Fruit fly (Drosophila melanogaster) whole organism, pupa: ENCODE data around the gene udt.

ENCODE experiments used
- CG10348 ChIP-seq: fragments of 200-800 bp; sonication (Bioruptor generic); IDR thresholded peaks from 2 replicates; pipeline ENCODE4 v1.3.6; 2022; ENCODE audit warnings: missing biosample characterization, missing genetic modification characterization
- CG12605 ChIP-seq: fragments of 200-800 bp; sonication (Bioruptor generic); IDR thresholded peaks from 2 replicates; pipeline ENCODE4 v1.3.6; 2022; ENCODE audit warnings: missing biosample characterization, missing genetic modification characterization
- CG13204 ChIP-seq: fragments of 200-800 bp; sonication (Bioruptor generic); optimal IDR thresholded peaks from 2 replicates; lab custom pipeline; 2018; ENCODE audit warnings: missing biosample characterization, mild to moderate bottlenecking, missing genetic modification characterization, moderate library complexity
- CG14655 ChIP-seq: fragments of 200-800 bp; sonication (Bioruptor generic); optimal IDR thresholded peaks from 3 replicates; lab custom pipeline; 2017; ENCODE audit warnings: mild to moderate bottlenecking, missing biosample characterization, missing genetic modification reagents, missing genetic modification characterization
- CG15710 ChIP-seq: fragments of 200-800 bp; sonication (Bioruptor generic); optimal IDR thresholded peaks from 2 replicates; lab custom pipeline; 2018; ENCODE audit warnings: missing biosample characterization, mild to moderate bottlenecking, missing genetic modification characterization, moderate library complexity
- CG17806 ChIP-seq: fragments of 200-800 bp; sonication (Bioruptor generic); optimal IDR thresholded peaks from 2 replicates; lab custom pipeline; 2018; ENCODE audit warnings: missing biosample characterization, mild to moderate bottlenecking, missing genetic modification characterization, moderate library complexity
- CG32121 ChIP-seq: fragments of 200-800 bp; sonication (Bioruptor generic); IDR thresholded peaks from 2 replicates; pipeline ENCODE4 v1.3.6; 2022; ENCODE audit warnings: missing biosample characterization, missing genetic modification characterization
- CG34367 ChIP-seq: fragments of 200-800 bp; sonication (Bioruptor generic); optimal IDR thresholded peaks from 2 replicates; lab custom pipeline; 2018; ENCODE audit warnings: missing biosample characterization, mild to moderate bottlenecking, missing genetic modification characterization
- CG4496 ChIP-seq: fragments of 200-800 bp; sonication (Bioruptor generic); IDR thresholded peaks from 3 replicates; pipeline ENCODE4 v1.3.6; 2022; ENCODE audit warnings: missing biosample characterization, missing genetic modification characterization
- CG8159 ChIP-seq: fragments of 200-800 bp; sonication (Bioruptor generic); optimal IDR thresholded peaks from 3 replicates; lab custom pipeline; 2018; ENCODE audit warnings: missing biosample characterization, mild to moderate bottlenecking, missing genetic modification characterization, moderate library complexity
- CG8301 ChIP-seq: fragments of 200-800 bp; sonication (Bioruptor generic); optimal IDR thresholded peaks from 2 replicates; lab custom pipeline; 2018; ENCODE audit warnings: missing biosample characterization, mild to moderate bottlenecking, missing genetic modification characterization
- CG9948 ChIP-seq: fragments of 200-800 bp; sonication (Bioruptor generic); optimal IDR thresholded peaks from 2 replicates; lab custom pipeline; 2018; ENCODE audit warnings: missing biosample characterization, mild to moderate bottlenecking, missing genetic modification characterization, moderate library complexity
- D1 ChIP-seq: fragments of 200-800 bp; sonication (Bioruptor generic); optimal IDR thresholded peaks from 2 replicates; lab custom pipeline; 2018; ENCODE audit warnings: missing biosample characterization, mild to moderate bottlenecking, missing genetic modification characterization, moderate library complexity
- EcR ChIP-seq: fragments of 200-800 bp; sonication (Bioruptor generic); optimal IDR thresholded peaks from 3 replicates; lab custom pipeline; 2019; ENCODE audit warnings: missing biosample characterization, missing genetic modification characterization, mild to moderate bottlenecking, moderate library complexity, missing genetic modification reagents
- Ets98B ChIP-seq: fragments of 200-800 bp; sonication (Bioruptor generic); IDR thresholded peaks from 2 replicates; pipeline ENCODE4 v1.3.6; 2022; ENCODE audit warnings: missing biosample characterization, missing genetic modification characterization
- Pif1A ChIP-seq: fragments of 200-800 bp; sonication (Bioruptor generic); optimal IDR thresholded peaks from 3 replicates; lab custom pipeline; 2016; ENCODE audit warnings: missing biosample characterization, missing genetic modification characterization
- Pif1B ChIP-seq: fragments of 200-800 bp; sonication (Bioruptor generic); optimal IDR thresholded peaks from 3 replicates; lab custom pipeline; 2016; ENCODE audit warnings: missing biosample characterization, missing genetic modification characterization
- Snoo ChIP-seq: fragments of 200-800 bp; sonication (Bioruptor generic); optimal IDR thresholded peaks from 3 replicates; lab custom pipeline; 2017; ENCODE audit warnings: missing biosample characterization, mild to moderate bottlenecking, missing genetic modification characterization, inconsistent platforms
- fd96Ca ChIP-seq: fragments of 200-800 bp; sonication (Bioruptor generic); IDR thresholded peaks from 3 replicates; pipeline ENCODE4 v1.3.6; 2022; ENCODE audit warnings: missing biosample characterization, missing genetic modification characterization
- gl ChIP-seq: fragments of 200-800 bp; sonication (Bioruptor generic); optimal IDR thresholded peaks from 2 replicates; lab custom pipeline; 2018; ENCODE audit warnings: missing biosample characterization, mild to moderate bottlenecking, missing genetic modification characterization
- rn ChIP-seq: fragments of 200-800 bp; sonication (Bioruptor generic); IDR thresholded peaks from 2 replicates; pipeline ENCODE4 v1.3.6; 2022; ENCODE audit warnings: missing biosample characterization, missing genetic modification characterization

The udt gene

DNA sequence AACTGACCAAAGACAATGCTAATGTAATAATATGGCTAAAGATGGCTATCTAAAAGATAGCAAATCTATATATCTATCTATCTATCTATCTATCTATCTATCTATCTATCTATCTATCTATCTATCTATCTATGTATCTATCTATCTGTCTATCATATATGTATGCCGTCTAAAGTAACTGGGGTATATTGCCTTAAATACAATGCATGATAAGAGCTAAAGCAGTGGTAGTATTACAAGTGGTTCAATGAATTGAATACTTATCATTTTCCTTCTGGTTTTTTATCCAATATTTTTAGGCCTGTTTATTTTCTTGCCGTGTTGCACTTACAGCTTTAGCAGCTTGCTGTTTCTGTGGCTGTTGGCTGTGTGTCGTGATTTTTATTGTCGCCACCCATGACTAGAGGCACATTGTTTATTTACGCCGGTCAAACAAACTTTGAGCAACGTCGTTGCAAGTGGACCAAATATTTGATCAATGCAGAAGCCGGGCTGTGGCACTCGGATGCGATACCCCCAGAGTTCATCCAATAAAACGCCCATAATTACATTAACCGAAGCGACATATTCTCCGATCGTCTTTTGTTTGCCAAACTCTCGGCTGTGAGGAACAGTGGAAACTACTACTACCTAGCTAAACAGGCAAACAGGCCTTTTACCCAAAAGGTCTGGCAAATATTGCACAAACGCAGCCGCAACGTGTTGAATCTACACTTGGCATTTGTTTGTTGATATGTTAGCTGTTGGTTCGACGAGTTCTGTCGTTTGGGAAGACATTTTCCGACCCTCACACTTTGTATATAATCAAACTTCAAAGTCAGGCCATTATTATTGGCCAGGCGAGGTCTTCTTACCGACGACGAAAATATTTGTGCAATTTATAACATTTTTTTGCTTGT, 25.1 kb downstream of the udt start:
- TF ChIP-seq CG15710 (tag; lab: Kevin White, UChicago) = peak; percentile 45
- no peak for TF ChIP-seq gl (tag; lab: Kevin White, UChicago)
- peak; percentile 42 for TF ChIP-seq CG8159
- TF ChIP-seq CG13204 (GFP tag; lab: Kevin White, UChicago) = no peak
- TF ChIP-seq Snoo (tag; lab: Kevin White, UChicago) = no peak
- peak; percentile 17 for TF ChIP-seq CG34367 (tag; lab: Kevin White, UChicago)
- peak; percentile 65 for TF ChIP-seq CG8301 (tag; lab: Kevin White, UChicago)
- TF ChIP-seq CG10348 = no peak
- TF ChIP-seq CG32121 (GFP tag; lab: Robert Waterston, UW) = no peak
- TF ChIP-seq CG14655 (GFP tag; lab: Kevin White, UChicago) = peak; percentile 66
- TF ChIP-seq CG17806 (tag; lab: Kevin White, UChicago) = peak; percentile 18
- TF ChIP-seq Pif1A (GFP tag; lab: Kevin White, UChicago) = peak; percentile 51
- no peak for TF ChIP-seq rn (GFP tag; lab: Robert Waterston, UW)
- peak; percentile 20 for TF ChIP-seq CG9948 (tag; lab: Kevin White, UChicago)
- TF ChIP-seq, all 21 proteins: peak for 8

DNA sequence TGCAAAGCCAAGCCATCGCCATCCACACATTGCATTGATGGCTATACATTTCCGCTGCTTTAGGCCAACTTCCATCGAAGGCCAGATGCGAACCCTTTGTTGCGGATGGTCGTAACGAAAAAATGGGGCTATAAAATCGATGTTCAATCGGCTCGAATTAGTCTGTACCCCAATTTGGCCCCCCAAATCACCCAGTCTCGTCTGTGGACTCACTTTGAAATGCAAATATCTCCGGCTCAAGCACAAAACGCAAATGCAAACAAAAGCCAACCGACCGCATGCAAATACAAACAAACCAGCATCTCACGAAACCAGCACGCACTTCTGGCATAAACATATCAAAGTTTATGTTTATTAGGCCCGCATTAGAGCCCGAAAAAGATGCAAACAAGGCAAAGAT, 26.7 kb downstream of the udt start:
- no peak for TF ChIP-seq CG17806 (tag; lab: Kevin White, UChicago)
- TF ChIP-seq CG8159 = no peak

dm6 chr3R:23735648-23736047, 27.4 kb downstream of the udt start:
- TF ChIP-seq fd96Ca (GFP tag; lab: Robert Waterston, UW) = 0 out of 3 replicates have a peak, but pooled peaks have one; percentile 24
- TF ChIP-seq rn (GFP tag; lab: Robert Waterston, UW) = no peak

- TF ChIP-seq CG17806 (tag; lab: Kevin White, UChicago) (no peak), Pif1A (GFP tag; lab: Kevin White, UChicago) (peak; percentile 21), CG13204 (GFP tag; lab: Kevin White, UChicago) (no peak), D1 (no peak), Ets98B (GFP tag; lab: Robert Waterston, UW) (peak; percentile 77), Snoo (tag; lab: Kevin White, UChicago) (no peak), Pif1B (GFP tag; lab: Kevin White, UChicago) (peak; percentile 35), CG12605 (GFP tag; lab: Robert Waterston, UW) (peak; percentile 22; the same call in 1 of the 2 replicates), CG14655 (GFP tag; lab: Kevin White, UChicago) (no peak), CG4496 (peak; percentile 79; the same call in 2 of the 3 replicates), CG34367 (tag; lab: Kevin White, UChicago) (no peak), CG8301 (tag; lab: Kevin White, UChicago) (peak; percentile 6), CG8159 (no peak), gl (tag; lab: Kevin White, UChicago) (no peak), CG32121 (GFP tag; lab: Robert Waterston, UW) (no peak; the same call in 1 of the 2 replicates), fd96Ca (GFP tag; lab: Robert Waterston, UW) (peak; percentile 54; the same call in 2 of the 3 replicates), CG10348 (no peak), CG9948 (tag; lab: Kevin White, UChicago) (no peak), EcR (no peak), CG15710 (tag; lab: Kevin White, UChicago) (no peak), rn (GFP tag; lab: Robert Waterston, UW) (no peak)
These were observed 28.3 kb downstream of the udt start for dm6 chr3R:23734573-23735404.

DNA sequence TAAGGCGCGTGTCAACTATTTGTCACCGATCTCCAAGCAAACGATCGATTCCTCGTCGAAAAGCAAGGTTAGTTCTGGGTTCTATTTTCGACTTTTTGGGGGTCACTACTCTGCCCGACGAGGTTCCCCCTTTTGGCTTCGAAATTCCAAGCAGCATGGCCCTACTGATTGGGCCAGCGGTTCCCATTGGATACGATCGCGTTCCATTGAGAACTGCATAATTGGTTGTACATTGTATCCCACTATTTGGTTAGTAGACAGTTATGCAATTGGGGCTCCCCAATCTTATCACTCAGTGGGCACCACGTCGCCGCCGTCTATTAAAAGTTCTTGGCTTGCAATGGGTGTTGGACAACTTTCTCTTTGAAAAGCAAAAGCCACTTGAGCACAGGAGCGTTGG, 29.3 kb downstream of the udt start:
- TF ChIP-seq CG13204 (GFP tag; lab: Kevin White, UChicago) (no peak), CG32121 (GFP tag; lab: Robert Waterston, UW) (no peak), CG8159 (no peak), CG9948 (tag; lab: Kevin White, UChicago) (no peak), CG17806 (tag; lab: Kevin White, UChicago) (no peak), EcR (no peak), Pif1B (GFP tag; lab: Kevin White, UChicago) (no peak), fd96Ca (GFP tag; lab: Robert Waterston, UW) (no peak), CG15710 (tag; lab: Kevin White, UChicago) (no peak), rn (GFP tag; lab: Robert Waterston, UW) (no peak), CG14655 (GFP tag; lab: Kevin White, UChicago) (no peak), CG4496 (no peak), D1 (no peak), CG34367 (tag; lab: Kevin White, UChicago) (no peak)
